Fruit fly (Drosophila melanogaster): ENCODE results near the gene Act5C.

The Act5C gene

dm6 chrX:5883394-5883793, 17.3 kb upstream of the Act5C start (continued):
- TF ChIP-seq ems (GFP tag; optimal IDR thresholded peaks at IDR 0.05) (peak; percentile 13), Mes4 (GFP tag; optimal IDR thresholded peaks at IDR 0.05) (peak; percentile 25), insv (GFP tag; optimal IDR thresholded peaks at IDR 0.05) (peak in 1 of 2 experiments; percentile 59), pros (GFP tag; optimal IDR thresholded peaks at IDR 0.05) (no peak), CG31388 (GFP tag; optimal IDR thresholded peaks at IDR 0.05) (no peak), Mad (GFP tag; optimal IDR thresholded peaks at IDR 0.05) (peak; percentile 21), hbn (GFP tag; IDR thresholded peaks at IDR 0.05; ENCODE audit: partially characterized antibody) (no peak), Side (GFP tag; optimal IDR thresholded peaks at IDR 0.05) (peak; percentile 12), CG18764 (GFP tag; optimal IDR thresholded peaks at IDR 0.05) (no peak), psq (GFP tag; optimal IDR thresholded peaks at IDR 0.05) (no peak), gce (GFP tag; IDR thresholded peaks at IDR 0.05) (no peak), lab (GFP tag; optimal IDR thresholded peaks at IDR 0.05) (peak; percentile 34), HLH4C (GFP tag; IDR thresholded peaks at IDR 0.05; ENCODE audit: partially characterized antibody) (no peak), Dp (GFP tag; optimal IDR thresholded peaks at IDR 0.05) (peak; percentile 84), aop (GFP tag; IDR thresholded peaks at IDR 0.05) (no peak), fu2 (GFP tag; optimal IDR thresholded peaks at IDR 0.05) (no peak), org-1 (GFP tag; optimal IDR thresholded peaks at IDR 0.05) (no peak), CG18476 (GFP tag; optimal IDR thresholded peaks at IDR 0.05) (no peak), CG17385 (GFP tag; optimal IDR thresholded peaks at IDR 0.05) (no peak), Dip3 (GFP tag; optimal IDR thresholded peaks at IDR 0.05) (peak; percentile 21), CG7372 (GFP tag; IDR thresholded peaks at IDR 0.05) (no peak), CG7786 (GFP tag; optimal IDR thresholded peaks at IDR 0.05) (no peak), CG8478 (optimal IDR thresholded peaks at IDR 0.05) (no peak), Atf6 (GFP tag; IDR thresholded peaks at IDR 0.05) (no peak), Sox100B (GFP tag; optimal IDR thresholded peaks at IDR 0.05) (no peak), CG32767 (GFP tag; IDR thresholded peaks at IDR 0.05) (no peak), YL-1 (GFP tag; optimal IDR thresholded peaks at IDR 0.05) (no peak), CG4730 (GFP tag; IDR thresholded peaks at IDR 0.05) (no peak), CG7839 (tag; optimal IDR thresholded peaks at IDR 0.05) (peak; percentile 50), sima (GFP tag; optimal IDR thresholded peaks at IDR 0.05) (no peak), Ptx1 (GFP tag; IDR thresholded peaks at IDR 0.05) (peak; percentile 24; the same call in 1 of the 2 replicates), C15 (GFP tag; IDR thresholded peaks at IDR 0.05) (no peak), CG2875 (GFP tag; optimal IDR thresholded peaks at IDR 0.05) (no peak), Lhr (GFP tag; optimal IDR thresholded peaks at IDR 0.05) (peak; percentile 82), CG7271 (tag; optimal IDR thresholded peaks at IDR 0.05) (no peak), tx (GFP tag; optimal IDR thresholded peaks at IDR 0.05) (no peak), tna (GFP tag; IDR thresholded peaks at IDR 0.05; ENCODE audit: partially characterized antibody) (no peak), run (tag; optimal IDR thresholded peaks at IDR 0.05) (no peak), sim (GFP tag; IDR thresholded peaks at IDR 0.05) (no peak), crp (GFP tag; optimal IDR thresholded peaks at IDR 0.05) (no peak), CG1233 (GFP tag; optimal IDR thresholded peaks at IDR 0.05) (no peak), H2.0 (GFP tag; IDR thresholded peaks at IDR 0.05) (no peak), Elba2 (GFP tag; optimal IDR thresholded peaks at IDR 0.05) (no peak), Med (GFP tag) (peak; percentile 86), CG10462 (GFP tag; optimal IDR thresholded peaks at IDR 0.05) (no peak), CG13424 (tag; optimal IDR thresholded peaks at IDR 0.05) (peak; percentile 1), CG10274 (GFP tag; optimal IDR thresholded peaks at IDR 0.05) (no peak), lola (GFP tag; optimal IDR thresholded peaks at IDR 0.05) (no peak), trem (tag; optimal IDR thresholded peaks at IDR 0.05) (peak; percentile 66), gcm (GFP tag; optimal IDR thresholded peaks at IDR 0.05) (no peak), Dref (GFP tag; IDR thresholded peaks at IDR 0.05) (peak; percentile 39; the same call in 1 of the 2 replicates), al (GFP tag; IDR thresholded peaks at IDR 0.05) (no peak)

Measured in whole organism, embryonic.